Worm (Caenorhabditis elegans): ENCODE results near the gene F09B12.5.

F09B12.5 gene

ce11 chrX:15040552-15041080 lies 43.9 kb upstream of the F09B12.5 start, which contains the start of gene C18B12.4 (continued):
- TF ChIP-seq dpl-1 (GFP tag; optimal IDR thresholded peaks at IDR 0.05) (no peak), rpc-1 (optimal IDR thresholded peaks at IDR 0.05) (no peak), rpc-1 (tag; optimal IDR thresholded peaks at IDR 0.05) (no peak), aptf-3 (GFP tag; IDR thresholded peaks at IDR 0.05) (no peak), lin-54 (GFP tag; optimal IDR thresholded peaks at IDR 0.05) (peak; percentile 59), fkh-3 (tag; optimal IDR thresholded peaks at IDR 0.05) (no peak), sptf-2 (GFP tag; optimal IDR thresholded peaks at IDR 0.05) (no peak), efl-1 (GFP tag; optimal IDR thresholded peaks at IDR 0.05) (peak; percentile 60), ztf-3 (GFP tag; optimal IDR thresholded peaks at IDR 0.05) (no peak), ceh-40 (GFP tag; IDR thresholded peaks at IDR 0.05) (no peak), lin-35 (GFP tag; optimal IDR thresholded peaks at IDR 0.05) (peak in 1 of 3 experiments; percentile 37), athp-1 (tag; optimal IDR thresholded peaks at IDR 0.05) (no peak), K12H6.12 (tag; optimal IDR thresholded peaks at IDR 0.05) (peak; percentile 89), unc-130 (GFP tag; optimal IDR thresholded peaks at IDR 0.05) (no peak), sea-2 (GFP tag; IDR thresholded peaks at IDR 0.05) (no peak), dpff-1 (tag; optimal IDR thresholded peaks at IDR 0.05) (no peak), B0261.1 (tag; optimal IDR thresholded peaks at IDR 0.05) (peak; percentile 6), repo-1 (tag; optimal IDR thresholded peaks at IDR 0.05) (peak; percentile 36), lsy-27 (tag; optimal IDR thresholded peaks at IDR 0.05; ENCODE audit: borderline replicate concordance, insufficient read depth) (no peak), cebp-1 (GFP tag; IDR thresholded peaks at IDR 0.05) (peak; percentile 83), cebp-1 (tag; optimal IDR thresholded peaks at IDR 0.05) (peak; percentile 93), nfyb-1 (GFP tag; IDR thresholded peaks at IDR 0.05) (peak; percentile 87), ceh-91 (GFP tag; IDR thresholded peaks at IDR 0.05) (no peak), ekl-4 (GFP tag; IDR thresholded peaks at IDR 0.05) (no peak), F22D6.2 (tag; optimal IDR thresholded peaks at IDR 0.05) (no peak), snpc-1.1 (tag; optimal IDR thresholded peaks at IDR 0.05; ENCODE audit: insufficient read depth) (no peak), egl-44 (GFP tag; IDR thresholded peaks at IDR 0.05) (peak; percentile 77; the same call in 1 of the 2 replicates), mel-28 (tag; optimal IDR thresholded peaks at IDR 0.05; ENCODE audit: borderline replicate concordance) (no peak), ztf-6 (GFP tag; IDR thresholded peaks at IDR 0.05) (0 out of 2 replicates have a peak, but pooled peaks have one; percentile 57), ceh-79 (tag; optimal IDR thresholded peaks at IDR 0.05) (no peak), ama-1 (optimal IDR thresholded peaks at IDR 0.05) (no peak), ama-1 (GFP tag; optimal IDR thresholded peaks at IDR 0.05) (no peak), tlf-1 (GFP tag; optimal IDR thresholded peaks at IDR 0.05) (peak; percentile 37), lsl-1 (GFP tag; optimal IDR thresholded peaks at IDR 0.05) (no peak), hmg-1.2 (GFP tag; IDR thresholded peaks at IDR 0.05) (peak; percentile 63), ets-4 (GFP tag; optimal IDR thresholded peaks at IDR 0.05) (peak; percentile 21), attf-3 (GFP tag; conservative IDR thresholded peaks at IDR 0.05) (peak; percentile 70), ztf-25 (GFP tag; IDR thresholded peaks at IDR 0.05) (no peak), zfh-2 (GFP tag; conservative IDR thresholded peaks at IDR 0.05) (peak; percentile 98), nfya-1 (tag; optimal IDR thresholded peaks at IDR 0.05; ENCODE audit: borderline replicate concordance, insufficient read depth) (no peak), lin-40 (tag; optimal IDR thresholded peaks at IDR 0.05) (peak; percentile 85), attf-5 (GFP tag; optimal IDR thresholded peaks at IDR 0.05) (peak; percentile 93), F55B11.4 (tag; optimal IDR thresholded peaks at IDR 0.05; ENCODE audit: borderline replicate concordance, insufficient read depth) (no peak), F52B5.7 (tag; optimal IDR thresholded peaks at IDR 0.05) (peak; percentile 26), C17E4.6 (GFP tag; IDR thresholded peaks at IDR 0.05) (no peak), C06A6.2 (GFP tag; conservative IDR thresholded peaks at IDR 0.05) (peak; percentile 55; the same call in 1 of the 2 replicates), B0336.3 (GFP tag; IDR thresholded peaks at IDR 0.05) (peak; percentile 89), nhr-80 (tag; optimal IDR thresholded peaks at IDR 0.05) (peak; percentile 91), sdz-38 (tag; optimal IDR thresholded peaks at IDR 0.05) (no peak), ZK185.1 (tag; optimal IDR thresholded peaks at IDR 0.05; ENCODE audit: poor library complexity, severe bottlenecking) (peak; percentile 64)

Data from whole organism, young adult.